Fruit fly (Drosophila melanogaster) S2 (cell line): ENCODE measurements around the gene CG11889.

ENCODE experiments used
- CG8478 ChIP-seq: fragments of >200 bp; optimal IDR thresholded peaks from 2 replicates; lab custom pipeline; 2018
- CTCF ChIP-seq, 2 experiments: fragments of >200 bp; optimal IDR thresholded peaks; 2 replicates each; lab custom pipeline; 2018

- TF ChIP-seq CTCF (optimal IDR thresholded peaks at IDR 0.05; lab: Kevin White, UChicago) (no peak), CG8478 (lab: Kevin White, UChicago) (no peak)
Observed at dm6 chr3R:25309175-25309574, 39.2 kb downstream of the CG11889 start.
